Worm (Caenorhabditis elegans): ENCODE results near the gene fbxa-84.

Gene fbxa-84

DNA sequence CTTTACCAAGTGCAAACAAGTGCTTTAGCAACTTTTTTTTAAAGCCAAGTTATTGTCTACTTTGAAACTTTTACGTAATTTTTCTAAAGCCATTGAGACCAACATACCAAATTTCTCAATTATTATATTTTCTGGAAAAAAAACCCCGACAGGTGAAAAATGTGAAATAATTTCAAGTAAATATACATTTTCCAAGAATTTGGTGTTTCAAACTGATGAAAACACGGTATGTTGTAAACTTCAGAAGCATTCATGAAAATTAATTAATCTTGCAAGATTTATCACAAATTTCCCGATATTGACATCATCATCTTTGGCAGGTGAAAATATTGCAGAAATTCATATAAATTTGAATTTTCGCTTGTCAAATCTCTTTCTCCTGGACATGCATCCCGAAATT lies 19.5 kb upstream of the fbxa-84 start, which contains the start of gene srz-11:
TSS of gene srz-11 (plus strand) at position 386 of the 400 bp plus-strand sequence.
- TF ChIP-seq him-1 (tag; optimal IDR thresholded peaks at IDR 0.05) = no peak
- TF ChIP-seq W03F9.2 (tag; optimal IDR thresholded peaks at IDR 0.05) = no peak
- TF ChIP-seq dao-5 (tag; optimal IDR thresholded peaks at IDR 0.05) = no peak

- TF ChIP-seq him-1 (tag; optimal IDR thresholded peaks at IDR 0.05) = no peak
- no peak for TF ChIP-seq W03F9.2 (tag; optimal IDR thresholded peaks at IDR 0.05)
- TF ChIP-seq dao-5 (tag; optimal IDR thresholded peaks at IDR 0.05) = no peak
Measured at ce11 chrV:15175459-15175858, 6.8 kb upstream of the fbxa-84 start, which contains the start of gene clec-47. Gene clec-47 (plus strand): TSS chrV:15175759.

DNA sequence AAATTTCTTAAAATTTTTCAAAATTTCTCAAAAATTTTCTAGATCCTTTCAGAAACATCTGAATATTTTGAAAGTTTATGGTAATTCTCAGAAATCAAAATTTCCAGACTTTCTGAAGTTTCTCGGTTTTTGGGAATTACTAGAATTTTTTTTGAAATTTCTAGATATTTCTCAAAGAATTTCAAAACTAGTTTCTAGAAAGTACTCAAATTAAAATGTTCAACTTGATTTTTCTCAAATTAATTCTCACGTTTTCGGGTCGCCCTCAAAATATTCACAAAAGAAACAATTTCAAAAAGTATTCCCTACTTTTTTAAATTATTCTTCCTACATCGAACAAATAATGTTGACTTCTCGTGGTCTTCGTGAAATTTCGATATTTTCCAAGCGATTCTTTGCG lies 2.5 kb upstream of the fbxa-84 start, which contains the start of gene T09F5.10:
TSS of gene T09F5.10 (plus strand) at position 301 of the 400 bp plus-strand sequence.
- TF ChIP-seq W03F9.2 (tag; optimal IDR thresholded peaks at IDR 0.05) = no peak
- TF ChIP-seq dao-5 (tag; optimal IDR thresholded peaks at IDR 0.05) = no peak
- TF ChIP-seq him-1 (tag; optimal IDR thresholded peaks at IDR 0.05) = no peak

- TF ChIP-seq dao-5 (tag; optimal IDR thresholded peaks at IDR 0.05) (no peak), W03F9.2 (tag; optimal IDR thresholded peaks at IDR 0.05) (no peak), him-1 (tag; optimal IDR thresholded peaks at IDR 0.05) (no peak)
Measured at ce11 chrV:15181899-15182298, 341 bp upstream of the fbxa-84 start.

- TF ChIP-seq him-1 (tag; optimal IDR thresholded peaks at IDR 0.05) (no peak), W03F9.2 (tag; optimal IDR thresholded peaks at IDR 0.05) (peak; percentile 52)
Measured at ce11 chrV:15184097-15185040, 2.1 kb downstream of the fbxa-84 start, which contains the start of gene Y75B12B.1. Gene Y75B12B.1 (plus strand): TSS chrV:15184699.

DNA sequence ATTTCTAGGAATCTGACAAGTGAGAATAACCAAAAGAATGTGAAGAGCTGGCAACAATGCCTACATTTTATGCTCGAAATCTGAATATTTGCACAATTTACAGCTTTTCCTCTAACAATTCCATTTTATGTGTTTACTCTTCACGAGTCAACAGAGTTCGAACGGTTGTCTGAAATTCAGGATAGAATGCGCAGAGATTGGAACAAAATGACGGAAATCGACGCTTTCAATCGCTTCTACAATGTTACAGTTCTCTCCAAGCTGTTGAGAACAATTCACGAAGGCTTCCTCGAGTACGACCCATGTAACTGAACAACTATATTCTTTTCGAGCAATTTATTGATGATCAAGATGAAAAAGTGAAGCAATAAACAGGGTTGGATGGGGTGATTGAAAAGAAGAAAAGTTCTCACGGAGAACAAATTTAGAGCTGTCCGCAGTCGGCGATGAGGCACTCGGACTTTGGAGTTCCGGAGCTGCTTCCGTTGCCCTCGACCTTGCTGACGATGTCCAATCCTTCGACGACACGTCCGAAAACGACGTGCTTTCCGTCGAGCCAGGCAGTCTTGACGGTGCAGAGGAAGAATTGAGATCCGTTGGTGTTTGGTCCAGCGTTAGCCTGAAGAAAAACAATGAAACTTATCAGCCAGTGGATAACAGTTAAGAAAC lies 4.2 kb downstream of the fbxa-84 start, which contains the start of gene Y75B12B.3:
TSS of gene Y75B12B.3 (minus strand) at position 21 of the 669 bp plus-strand sequence.
- no peak for TF ChIP-seq W03F9.2 (tag; optimal IDR thresholded peaks at IDR 0.05)
- TF ChIP-seq dao-5 (tag; optimal IDR thresholded peaks at IDR 0.05) = no peak
- no peak for TF ChIP-seq him-1 (tag; optimal IDR thresholded peaks at IDR 0.05)

DNA sequence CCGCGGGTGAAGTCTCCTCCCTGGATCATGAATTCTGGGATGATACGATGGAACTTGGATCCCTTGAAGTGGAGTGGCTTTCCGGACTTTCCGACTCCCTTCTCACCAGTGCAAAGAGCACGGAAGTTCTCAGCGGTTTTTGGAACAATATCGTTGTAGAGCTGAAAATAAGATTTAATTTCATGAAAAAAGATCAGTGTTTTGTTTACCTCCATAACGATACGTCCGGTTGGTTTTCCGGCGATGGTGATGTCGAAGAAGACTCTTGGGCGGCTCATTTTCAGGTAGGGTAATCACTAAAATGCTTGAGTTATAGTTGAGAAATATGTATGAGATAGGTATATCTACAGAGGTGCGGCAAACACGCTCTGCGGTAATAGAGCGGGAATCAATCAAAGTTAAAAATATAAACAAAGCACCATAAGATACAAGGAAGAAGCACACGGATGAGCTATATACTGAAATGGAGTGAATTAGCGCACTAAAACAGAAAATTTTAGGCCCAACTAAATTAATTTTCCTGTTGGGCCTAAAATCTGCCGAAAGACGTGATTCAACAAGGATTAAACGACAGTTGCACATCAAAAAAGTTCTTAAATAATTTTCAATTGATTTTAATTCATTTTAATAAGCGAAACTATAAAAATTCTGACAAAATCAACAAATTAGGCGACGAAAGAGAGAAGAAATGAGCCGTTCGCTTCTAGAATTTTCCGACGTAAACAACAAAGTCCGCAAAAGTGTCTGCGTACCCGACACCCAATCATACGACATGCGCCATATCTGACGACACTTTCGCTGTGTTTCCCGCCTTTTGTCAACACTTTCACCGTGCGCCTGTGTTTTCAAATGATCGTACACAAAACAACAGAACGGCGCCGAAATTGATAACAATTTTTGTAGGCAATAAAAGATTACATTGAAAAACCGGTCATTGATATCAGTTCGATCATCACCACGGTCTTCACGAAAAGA lies 5.1 kb downstream of the fbxa-84 start, which contains the start of the genes cyn-7 and bath-36:
TSS of gene cyn-7 (minus strand) at position 296 of the 975 bp plus-strand sequence.
TSS of gene bath-36 (plus strand) at position 806 of the 975 bp plus-strand sequence.
- TF ChIP-seq W03F9.2 (tag; optimal IDR thresholded peaks at IDR 0.05) = peak; percentile 51
- no peak for TF ChIP-seq him-1 (tag; optimal IDR thresholded peaks at IDR 0.05)

DNA sequence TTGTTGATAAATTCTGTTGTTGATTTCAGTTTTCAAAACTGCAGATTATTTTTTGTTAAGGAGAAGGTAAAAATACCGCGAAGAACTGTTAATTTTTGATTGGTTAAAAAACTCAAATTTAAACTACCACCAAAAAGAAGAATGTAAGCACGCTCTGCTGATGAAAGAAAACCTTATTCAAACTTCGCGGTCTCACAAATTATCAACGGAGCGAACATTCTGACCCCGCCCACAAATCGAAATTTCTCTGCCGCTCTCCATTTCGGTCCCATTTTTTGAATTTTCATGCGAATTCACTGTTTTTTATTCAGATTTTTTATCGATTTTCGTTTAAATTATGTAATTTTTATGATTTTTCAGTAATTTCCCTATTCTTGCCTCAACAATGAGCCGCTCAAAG lies 7.3 kb downstream of the fbxa-84 start, which contains the start of gene cyn-3:
TSS of gene cyn-3 (plus strand) at position 361 of the 400 bp plus-strand sequence.
- TF ChIP-seq him-1 (tag; optimal IDR thresholded peaks at IDR 0.05) = no peak
- peak; percentile 92 for TF ChIP-seq W03F9.2 (tag; optimal IDR thresholded peaks at IDR 0.05)

- TF ChIP-seq dao-5 (tag; optimal IDR thresholded peaks at IDR 0.05) = peak; percentile 95
- peak; percentile 43 for TF ChIP-seq W03F9.2 (tag; optimal IDR thresholded peaks at IDR 0.05)
- no peak for TF ChIP-seq him-1 (tag; optimal IDR thresholded peaks at IDR 0.05)
Measured at ce11 chrV:15190903-15191302, 8.7 kb downstream of the fbxa-84 start, which contains the start of gene Y75B12B.11. Gene Y75B12B.11 (plus strand): TSS chrV:15191296.

DNA sequence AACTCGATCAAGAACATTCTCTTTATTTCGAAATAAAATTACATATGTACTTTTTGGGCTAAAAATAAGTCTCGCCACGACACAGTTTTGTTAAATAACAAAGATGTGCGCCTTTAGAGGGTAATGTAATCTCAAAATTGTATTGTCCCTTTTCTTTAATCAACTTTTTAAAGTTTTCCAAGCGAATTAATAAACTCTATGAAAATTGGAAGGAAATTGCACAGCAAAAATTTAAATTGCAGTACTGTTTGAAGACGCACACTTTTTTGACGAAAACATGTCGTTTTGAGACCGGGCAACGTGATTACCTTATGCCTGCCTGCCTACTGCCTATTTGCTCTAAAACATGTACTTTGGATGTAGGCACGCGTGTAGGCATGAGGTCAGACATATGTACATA lies 9.7 kb downstream of the fbxa-84 start:
- no peak for TF ChIP-seq him-1 (tag; optimal IDR thresholded peaks at IDR 0.05)
- no peak for TF ChIP-seq dao-5 (tag; optimal IDR thresholded peaks at IDR 0.05)
- TF ChIP-seq W03F9.2 (tag; optimal IDR thresholded peaks at IDR 0.05) = no peak

- TF ChIP-seq him-1 (tag; optimal IDR thresholded peaks at IDR 0.05) (no peak), dao-5 (tag; optimal IDR thresholded peaks at IDR 0.05) (no peak), W03F9.2 (tag; optimal IDR thresholded peaks at IDR 0.05) (no peak)
Measured at ce11 chrV:15192377-15192776, 10.1 kb downstream of the fbxa-84 start, which contains the start of gene plc-2. Gene plc-2 (plus strand): TSS chrV:15192572.

- TF ChIP-seq him-1 (tag; optimal IDR thresholded peaks at IDR 0.05) (no peak), dao-5 (tag; optimal IDR thresholded peaks at IDR 0.05) (no peak), W03F9.2 (tag; optimal IDR thresholded peaks at IDR 0.05) (no peak)
Measured at ce11 chrV:15193909-15194308, 11.7 kb downstream of the fbxa-84 start, which contains the start of gene Y75B12B.13. Gene Y75B12B.13 (minus strand): TSS chrV:15194009.

All from whole organism, L4/young adult.